Worm (Caenorhabditis elegans): ENCODE measurements around the gene trap-2.

trap-2 gene

ce11 chrX:806515-806914, 38.6 kb upstream of the trap-2 start (continued):
- TF ChIP-seq syd-9 (tag; optimal IDR thresholded peaks at IDR 0.05) (peak; percentile 80), unc-3 (GFP tag; conservative IDR thresholded peaks at IDR 0.05) (peak; percentile 66), unc-3 (tag; optimal IDR thresholded peaks at IDR 0.05) (peak; percentile 74), pha-2 (tag; optimal IDR thresholded peaks at IDR 0.05) (peak; percentile 64), madf-2 (tag; optimal IDR thresholded peaks at IDR 0.05) (peak; percentile 46), tbx-2 (tag; optimal IDR thresholded peaks at IDR 0.05) (peak; percentile 95), hlh-15 (tag; optimal IDR thresholded peaks at IDR 0.05) (peak; percentile 47), sdc-2 (tag; optimal IDR thresholded peaks at IDR 0.05) (peak; percentile 100), F13H6.1 (tag; optimal IDR thresholded peaks at IDR 0.05) (peak; percentile 47), hlh-13 (GFP tag; optimal IDR thresholded peaks at IDR 0.05) (peak; percentile 37), dmd-4 (tag; optimal IDR thresholded peaks at IDR 0.05; ENCODE audit: borderline replicate concordance) (peak; percentile 57), pag-3 (tag; optimal IDR thresholded peaks at IDR 0.05; ENCODE audit: borderline replicate concordance) (no peak), fkh-10 (GFP tag; optimal IDR thresholded peaks at IDR 0.05) (peak; percentile 26), ahr-1 (tag; optimal IDR thresholded peaks at IDR 0.05) (peak; percentile 68), unc-55 (GFP tag; optimal IDR thresholded peaks at IDR 0.05) (peak; percentile 55), K02D7.2 (tag; optimal IDR thresholded peaks at IDR 0.05) (peak; percentile 17)

ce11 chrX:802478-802877, 34.6 kb upstream of the trap-2 start, which contains the start of gene gtr-1:
Gene gtr-1, plus strand, starts transcription at chrX:802778.
- TF ChIP-seq ceh-2 (tag; optimal IDR thresholded peaks at IDR 0.05) (no peak), Y22D7AL.16 (tag; optimal IDR thresholded peaks at IDR 0.05) (no peak), hlh-13 (GFP tag; optimal IDR thresholded peaks at IDR 0.05) (no peak), nfya-1 (tag; optimal IDR thresholded peaks at IDR 0.05) (no peak), ceh-19 (GFP tag; optimal IDR thresholded peaks at IDR 0.05) (no peak), npax-4 (tag; optimal IDR thresholded peaks at IDR 0.05) (no peak), lin-11 (tag; optimal IDR thresholded peaks at IDR 0.05) (no peak), ets-4 (tag; optimal IDR thresholded peaks at IDR 0.05) (no peak), ceh-14 (tag; optimal IDR thresholded peaks at IDR 0.05) (no peak), gmeb-2 (tag; optimal IDR thresholded peaks at IDR 0.05) (no peak), nhr-232 (tag; optimal IDR thresholded peaks at IDR 0.05) (no peak), syd-9 (tag; optimal IDR thresholded peaks at IDR 0.05) (no peak), ahr-1 (tag; optimal IDR thresholded peaks at IDR 0.05) (no peak), unc-86 (tag; optimal IDR thresholded peaks at IDR 0.05) (no peak)

ce11 chrX:790593-790992, 22.7 kb upstream of the trap-2 start:
- TF ChIP-seq zip-5 (tag; optimal IDR thresholded peaks at IDR 0.05) (no peak), ceh-19 (GFP tag; optimal IDR thresholded peaks at IDR 0.05) (no peak), elt-4 (tag; optimal IDR thresholded peaks at IDR 0.05) (no peak), hlh-15 (tag; optimal IDR thresholded peaks at IDR 0.05) (no peak), ama-1 (optimal IDR thresholded peaks at IDR 0.05) (no peak), pat-9 (tag; optimal IDR thresholded peaks at IDR 0.05) (no peak), sdc-2 (tag; optimal IDR thresholded peaks at IDR 0.05) (no peak), nhr-11 (tag; optimal IDR thresholded peaks at IDR 0.05) (no peak)

ce11 chrX:789848-790247, 22.0 kb upstream of the trap-2 start:
- TF ChIP-seq pqm-1 (tag; optimal IDR thresholded peaks at IDR 0.05) (no peak), tbx-7 (tag; optimal IDR thresholded peaks at IDR 0.05) (no peak), ceh-22 (tag; optimal IDR thresholded peaks at IDR 0.05) (no peak), Y22D7AL.16 (tag; optimal IDR thresholded peaks at IDR 0.05) (no peak), ceh-14 (tag; optimal IDR thresholded peaks at IDR 0.05) (no peak), che-1 (tag; optimal IDR thresholded peaks at IDR 0.05) (no peak)

ce11 chrX:787992-788391, 20.1 kb upstream of the trap-2 start, which contains the start of gene attf-5:
Gene attf-5, plus strand, starts transcription at chrX:788353.
- TF ChIP-seq hlh-6 (tag; optimal IDR thresholded peaks at IDR 0.05), result no peak
- no peak for TF ChIP-seq ceh-24 (tag; optimal IDR thresholded peaks at IDR 0.05)
- TF ChIP-seq ztf-16 (tag; optimal IDR thresholded peaks at IDR 0.05), result no peak
- peak; percentile 70 for TF ChIP-seq ceh-48 (tag; optimal IDR thresholded peaks at IDR 0.05)
- TF ChIP-seq hlh-30 (tag; optimal IDR thresholded peaks at IDR 0.05; ENCODE audit: insufficient read depth), result no peak
- TF ChIP-seq unc-55 (GFP tag; optimal IDR thresholded peaks at IDR 0.05), result peak; percentile 21
- no peak for TF ChIP-seq pha-4 (tag; optimal IDR thresholded peaks at IDR 0.05)
- peak; percentile 12 for TF ChIP-seq nfya-1 (tag; optimal IDR thresholded peaks at IDR 0.05)
- TF ChIP-seq sdc-2 (tag; optimal IDR thresholded peaks at IDR 0.05), result peak; percentile 89

Data from whole organism, late embryonic.